Fruit fly (Drosophila melanogaster): ENCODE data around the gene CG7016.

DNA sequence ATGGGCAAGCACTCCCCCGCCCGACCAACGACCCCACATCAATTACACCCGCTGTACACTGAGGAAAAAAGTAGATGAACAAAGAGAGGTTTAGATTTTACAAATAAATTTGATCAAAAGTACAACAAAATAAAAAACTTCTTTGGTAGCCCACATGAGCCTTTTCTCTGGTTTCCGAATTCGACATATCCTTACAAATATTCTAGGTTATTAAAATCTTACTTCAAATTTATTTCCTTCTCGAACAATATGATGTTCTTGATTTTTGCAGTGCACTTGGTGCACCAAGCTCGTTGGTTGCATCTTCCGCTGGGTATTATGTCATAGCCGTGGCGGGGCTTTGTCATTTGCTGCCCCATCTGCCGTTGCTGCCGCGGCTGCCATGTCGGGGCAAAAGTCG, 43.9 kb downstream of the CG7016 start:
- no peak for TF ChIP-seq CG8478 (optimal IDR thresholded peaks at IDR 0.05)
- TF ChIP-seq CTCF (optimal IDR thresholded peaks at IDR 0.05) = no peak

Measured in S2 (cell line).